Fruit fly (Drosophila melanogaster) whole organism, adult: ENCODE measurements around the gene brwl.

Experiments
- CG11617 ChIP-seq: fragments of 200-800 bp; sonication (Bioruptor generic); optimal IDR thresholded peaks from 2 replicates; lab custom pipeline; 2017; ENCODE audit warnings: mild to moderate bottlenecking, missing biosample characterization, missing genetic modification reagents, missing genetic modification characterization
- CG7045 ChIP-seq: fragments of 200-800 bp; sonication (Bioruptor generic); optimal IDR thresholded peaks from 2 replicates; lab custom pipeline; 2017; ENCODE audit warnings: missing biosample characterization, mild to moderate bottlenecking, missing genetic modification characterization
- CG7101 ChIP-seq: fragments of 200-800 bp; sonication (Bioruptor generic); optimal IDR thresholded peaks from 2 replicates; lab custom pipeline; 2018; ENCODE audit warnings: missing biosample characterization, mild to moderate bottlenecking, missing genetic modification characterization, moderate library complexity
- Crg-1 ChIP-seq: fragments of 200-800 bp; sonication (Bioruptor generic); optimal IDR thresholded peaks from 2 replicates; lab custom pipeline; 2016; ENCODE audit warnings: missing biosample characterization, missing genetic modification characterization
- Hr96 ChIP-seq: fragments of 200-800 bp; sonication (Bioruptor generic); optimal IDR thresholded peaks from 2 replicates; lab custom pipeline; 2016; ENCODE audit warnings: missing biosample characterization, missing genetic modification characterization
- bab1 ChIP-seq: fragments of 200-800 bp; sonication (Bioruptor generic); optimal IDR thresholded peaks from 3 replicates; lab custom pipeline; 2019; ENCODE audit warnings: missing biosample characterization, mild to moderate bottlenecking, missing genetic modification characterization, moderate library complexity
- kay ChIP-seq: fragments of 200-800 bp; sonication (Bioruptor generic); peaks from one replicate; lab custom pipeline; 2016; ENCODE audit warnings: missing biosample characterization, missing genetic modification characterization, borderline replicate concordance
- pad ChIP-seq: fragments of 200-800 bp; sonication (Bioruptor generic); optimal IDR thresholded peaks from 3 replicates; lab custom pipeline; 2017; ENCODE audit warnings: missing biosample characterization, missing genetic modification characterization, mild to moderate bottlenecking, moderate library complexity, missing genetic modification reagents

DNA sequence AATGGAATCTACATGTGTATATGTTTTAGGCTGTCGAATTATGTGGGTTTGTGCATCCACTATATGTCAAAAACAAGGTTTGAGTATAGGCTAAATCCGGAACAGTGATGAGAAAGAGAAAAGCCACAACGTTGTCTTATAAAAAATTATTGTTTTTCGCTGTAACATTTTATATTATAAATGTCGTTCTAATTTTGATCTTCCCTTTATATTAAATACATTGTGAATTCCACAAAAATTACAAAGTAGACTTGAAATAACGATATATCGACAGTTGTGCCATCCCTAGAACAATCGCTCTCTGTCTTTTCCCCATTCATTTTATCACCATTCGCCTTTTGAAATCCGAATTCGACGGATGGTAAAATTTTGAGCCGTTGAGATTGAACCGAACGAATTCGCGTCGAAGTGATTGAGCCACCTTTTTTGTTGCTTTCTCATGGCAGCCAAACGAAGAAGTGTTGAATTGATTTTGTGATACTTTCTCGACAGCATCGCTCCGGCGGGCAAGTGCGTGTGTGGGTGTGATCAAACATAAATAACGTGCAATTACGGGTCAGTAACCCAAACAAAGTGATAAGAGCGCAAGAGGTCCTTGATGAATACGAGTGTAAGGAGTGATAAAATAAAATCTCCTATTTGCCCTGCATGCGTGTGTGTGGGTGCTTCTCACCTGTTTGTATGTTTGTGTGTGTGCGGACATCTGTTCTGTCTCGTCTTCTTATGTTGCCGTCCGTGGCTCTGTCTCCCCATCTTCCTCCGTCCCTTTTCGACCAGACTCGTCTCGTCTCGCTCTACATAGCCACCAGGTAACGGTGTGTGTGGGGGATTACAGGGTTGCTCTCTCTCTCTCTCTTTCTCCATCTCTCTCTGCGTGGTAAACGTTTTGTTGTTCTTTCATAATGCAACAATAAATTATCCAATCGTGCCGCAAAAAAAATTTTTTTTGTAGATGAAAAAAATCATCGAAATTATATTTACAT, 47.5 kb upstream of the brwl start, which contains the start of gene Oatp30B:
- TF ChIP-seq Crg-1 (peak; percentile 92), pad (GFP tag; lab: Kevin White, UChicago) (peak; percentile 89), CG7045 (GFP tag; lab: Kevin White, UChicago) (peak; percentile 95), CG7101 (tag; lab: Kevin White, UChicago) (peak; percentile 97), kay (GFP tag; lab: Kevin White, UChicago) (peak; percentile 76), CG11617 (GFP tag; lab: Kevin White, UChicago) (peak; percentile 94), bab1 (GFP tag; lab: Kevin White, UChicago) (peak; percentile 99), Hr96 (peak; percentile 93)
